Fruit fly (Drosophila melanogaster): ENCODE results near the gene awd.

awd gene

DNA sequence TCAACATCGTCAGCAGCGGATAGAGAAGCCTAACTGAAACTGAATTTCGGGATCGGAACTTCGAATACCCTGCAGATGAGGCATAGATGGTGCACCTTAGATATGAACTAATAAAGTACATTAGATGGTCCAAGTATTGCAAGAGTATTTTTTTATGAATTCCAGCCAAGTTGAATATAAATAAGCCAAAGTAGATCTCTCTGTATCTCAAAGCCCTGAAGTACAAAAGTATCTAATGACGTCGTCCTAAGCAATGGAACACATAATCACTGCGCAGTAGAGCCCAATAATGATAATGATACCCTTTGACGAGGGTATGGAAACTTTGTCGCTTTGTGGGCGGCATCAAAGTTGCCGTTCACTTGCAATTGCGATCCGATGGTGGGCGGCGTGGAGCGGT lies 36.1 kb downstream of the awd start:
- TF ChIP-seq Crg-1 (GFP tag; optimal IDR thresholded peaks at IDR 0.05) (no peak), CG11617 (GFP tag; optimal IDR thresholded peaks at IDR 0.05) (no peak), ovo (GFP tag; optimal IDR thresholded peaks at IDR 0.05) (no peak), CG7045 (GFP tag; optimal IDR thresholded peaks at IDR 0.05) (no peak), CG12768 (GFP tag; optimal IDR thresholded peaks at IDR 0.05) (no peak), kay (GFP tag; ENCODE audit: borderline replicate concordance) (no peak), CG5204 (GFP tag; optimal IDR thresholded peaks at IDR 0.05) (no peak), CG7101 (tag; optimal IDR thresholded peaks at IDR 0.05) (no peak), Mnt (GFP tag; optimal IDR thresholded peaks at IDR 0.05) (no peak)

DNA sequence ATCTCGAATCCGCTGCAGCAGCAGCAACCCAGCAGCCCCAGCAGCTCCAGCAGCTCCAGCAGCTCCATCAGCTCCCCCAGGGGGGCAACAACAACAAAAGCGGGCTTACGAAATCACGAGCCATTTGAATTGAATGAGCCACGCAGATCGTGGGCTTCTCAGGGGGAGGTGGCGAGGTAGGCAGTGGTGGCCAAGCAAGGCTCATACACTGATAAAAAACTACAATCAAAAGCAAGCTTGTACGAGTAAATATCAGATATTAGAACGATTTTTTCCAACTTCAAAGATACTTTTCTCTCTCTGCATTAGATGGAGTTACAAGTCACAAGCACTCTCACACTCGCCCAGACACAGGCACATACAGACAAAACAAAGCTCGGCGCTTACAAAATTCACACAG lies 36.7 kb downstream of the awd start:
- no peak for TF ChIP-seq Mnt (GFP tag; optimal IDR thresholded peaks at IDR 0.05)
- TF ChIP-seq Clk (GFP tag; optimal IDR thresholded peaks at IDR 0.05): no peak

DNA sequence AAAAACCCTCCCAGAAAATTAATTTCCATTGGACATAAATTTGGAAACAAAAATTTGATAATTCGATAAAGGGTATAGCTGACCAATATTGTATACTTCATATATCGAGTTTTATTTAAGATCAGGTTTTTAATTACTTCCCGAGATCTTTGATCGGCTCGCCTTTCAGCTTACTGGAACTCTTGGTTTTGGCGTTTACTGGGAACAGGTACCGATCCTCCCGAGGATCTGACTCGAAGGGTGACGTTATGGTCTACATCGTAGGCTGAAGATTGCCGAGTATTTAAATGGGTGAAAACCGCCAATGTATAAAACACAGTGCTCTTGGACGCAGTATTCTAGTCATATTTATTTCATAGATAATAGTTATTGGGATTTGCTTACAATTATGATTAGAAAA lies 37.6 kb downstream of the awd start, which contains the start of gene CG42693:
Gene CG42693 (minus strand): TSS at position 101 of the 400 bp plus-strand sequence.
- TF ChIP-seq CG11617 (GFP tag; optimal IDR thresholded peaks at IDR 0.05) (no peak), CG5204 (GFP tag; optimal IDR thresholded peaks at IDR 0.05) (no peak), Mnt (GFP tag; optimal IDR thresholded peaks at IDR 0.05) (no peak), bab1 (GFP tag; optimal IDR thresholded peaks at IDR 0.05) (no peak), kay (GFP tag; ENCODE audit: borderline replicate concordance) (no peak), ovo (GFP tag; optimal IDR thresholded peaks at IDR 0.05) (no peak), CG1620 (GFP tag; optimal IDR thresholded peaks at IDR 0.05) (no peak), CG12768 (GFP tag; optimal IDR thresholded peaks at IDR 0.05) (no peak), Clk (GFP tag; optimal IDR thresholded peaks at IDR 0.05) (no peak), cic (GFP tag; optimal IDR thresholded peaks at IDR 0.05) (no peak), Hr96 (GFP tag; optimal IDR thresholded peaks at IDR 0.05) (no peak), cnc (optimal IDR thresholded peaks at IDR 0.05) (no peak), CG7101 (tag; optimal IDR thresholded peaks at IDR 0.05) (no peak), pad (GFP tag; optimal IDR thresholded peaks at IDR 0.05) (no peak), CG7045 (GFP tag; optimal IDR thresholded peaks at IDR 0.05) (no peak)

DNA sequence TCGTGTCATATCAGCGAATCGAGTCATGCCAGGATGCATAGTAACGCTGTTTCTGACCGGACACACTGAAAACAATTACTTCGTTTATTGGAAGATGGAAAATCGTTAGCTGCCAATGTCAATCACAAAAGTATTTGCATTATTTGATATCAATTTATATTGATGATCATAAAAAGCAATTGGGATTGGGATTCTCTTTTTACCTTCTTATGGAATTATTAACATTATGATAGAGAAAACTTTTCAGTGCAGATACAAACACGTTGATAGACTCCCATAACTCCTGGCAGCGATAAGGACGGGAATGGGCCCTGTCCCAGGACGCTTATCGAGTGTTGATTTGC lies 39.0 kb downstream of the awd start:
- TF ChIP-seq toe (GFP tag; optimal IDR thresholded peaks at IDR 0.05): no peak
- no peak for TF ChIP-seq CG7045 (GFP tag; optimal IDR thresholded peaks at IDR 0.05)
- TF ChIP-seq cic (GFP tag; optimal IDR thresholded peaks at IDR 0.05): no peak
- TF ChIP-seq CG12768 (GFP tag; optimal IDR thresholded peaks at IDR 0.05): no peak
- TF ChIP-seq CG5204 (GFP tag; optimal IDR thresholded peaks at IDR 0.05): no peak
- TF ChIP-seq Mnt (GFP tag; optimal IDR thresholded peaks at IDR 0.05): no peak
- TF ChIP-seq Clk (GFP tag; optimal IDR thresholded peaks at IDR 0.05): no peak

DNA sequence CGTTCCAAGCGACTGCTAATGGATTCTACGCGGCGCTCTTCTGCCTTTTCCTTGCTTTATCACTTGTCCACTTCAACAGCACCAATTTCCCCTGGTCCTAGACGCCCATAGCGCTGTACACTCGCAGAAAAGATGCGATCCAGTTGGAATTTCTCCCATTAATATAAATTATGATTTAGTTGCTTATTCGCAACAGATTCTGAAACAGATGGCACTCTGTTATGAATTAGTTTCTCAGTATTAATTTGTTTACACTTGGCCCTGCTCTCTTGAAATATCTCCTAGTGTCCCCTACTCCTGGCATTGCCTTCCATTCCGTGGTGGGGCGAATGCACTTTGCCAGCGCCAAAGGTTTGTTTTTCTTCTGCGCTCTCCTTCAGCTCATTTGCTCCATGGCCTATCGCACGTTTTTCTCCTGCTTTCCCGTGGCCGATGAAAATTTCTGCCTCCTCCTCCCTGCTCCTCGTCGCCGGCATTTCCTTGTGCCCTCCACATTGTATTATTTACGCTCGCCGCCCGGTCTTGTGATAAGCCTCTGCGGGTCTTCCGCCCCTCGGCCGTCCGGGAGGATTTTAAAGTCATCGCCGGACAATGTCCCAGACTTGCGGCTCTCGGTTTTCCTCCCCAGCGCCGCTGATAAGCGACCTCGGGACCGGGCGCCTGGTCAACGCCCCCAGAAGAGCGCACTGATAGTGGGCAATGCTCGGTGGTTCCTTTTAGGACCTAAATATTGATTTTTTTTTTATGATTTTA lies 39.6 kb downstream of the awd start:
- TF ChIP-seq CG7045 (GFP tag; optimal IDR thresholded peaks at IDR 0.05) (no peak), tj (GFP tag; optimal IDR thresholded peaks at IDR 0.05) (no peak), toe (GFP tag; optimal IDR thresholded peaks at IDR 0.05) (no peak)

DNA sequence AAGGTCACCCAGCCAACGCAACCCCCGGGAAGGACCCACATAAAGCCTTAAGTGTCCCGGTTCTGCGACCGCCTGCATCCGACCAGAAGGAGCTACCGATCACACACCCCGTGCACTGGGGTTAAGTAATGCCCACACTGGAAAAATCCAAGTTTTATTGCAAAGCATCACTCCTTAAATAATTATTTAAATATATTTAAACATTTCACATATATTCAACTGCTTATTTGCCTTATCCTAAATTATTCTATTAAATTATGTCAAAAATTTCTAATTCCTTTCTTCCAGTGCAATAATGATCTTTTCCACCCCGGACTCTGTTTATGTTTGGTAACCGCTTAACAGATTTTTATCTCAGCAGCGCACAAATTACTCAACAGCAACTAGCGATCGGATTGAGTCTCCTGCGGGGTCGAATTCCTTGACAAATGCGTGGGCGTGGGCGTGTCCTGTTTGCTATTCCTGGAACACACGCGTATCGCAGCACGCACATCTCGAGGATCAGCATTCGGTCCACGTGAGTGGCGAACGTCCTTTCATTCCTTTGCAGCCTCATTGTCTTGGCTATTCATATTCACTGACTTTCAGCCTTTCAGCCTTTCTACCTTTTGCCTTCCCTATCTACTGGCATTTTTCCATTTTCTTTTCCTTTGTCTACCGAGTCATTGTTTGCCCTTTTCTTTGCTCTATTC lies 41.2 kb downstream of the awd start:
- no peak for TF ChIP-seq CG7045 (GFP tag; optimal IDR thresholded peaks at IDR 0.05)

DNA sequence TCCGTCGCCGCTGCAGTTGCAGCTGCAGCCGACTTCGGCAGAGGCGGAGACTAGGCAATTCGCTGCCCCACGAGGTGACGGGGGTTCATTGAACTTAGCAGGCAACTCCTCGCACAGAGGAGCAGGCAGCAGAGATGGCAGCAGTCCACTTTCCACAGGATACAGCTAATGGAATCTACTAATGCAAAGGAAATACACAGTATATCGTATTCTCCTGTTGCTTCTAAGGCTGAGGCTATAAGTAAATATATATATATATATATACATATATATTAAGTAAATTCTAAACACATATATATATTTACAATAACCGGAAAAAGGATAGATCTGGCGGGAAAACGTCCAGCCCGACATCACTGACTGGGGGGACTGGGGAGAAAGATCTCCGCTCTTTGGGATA lies 42.5 kb downstream of the awd start:
- TF ChIP-seq tj (GFP tag; optimal IDR thresholded peaks at IDR 0.05) (no peak), CG33017 (tag; optimal IDR thresholded peaks at IDR 0.05) (no peak), kay (GFP tag; ENCODE audit: borderline replicate concordance) (no peak), Crg-1 (GFP tag; optimal IDR thresholded peaks at IDR 0.05) (no peak), Clk (GFP tag; optimal IDR thresholded peaks at IDR 0.05) (no peak), CG1620 (GFP tag; optimal IDR thresholded peaks at IDR 0.05) (no peak), CG11617 (GFP tag; optimal IDR thresholded peaks at IDR 0.05) (no peak)

DNA sequence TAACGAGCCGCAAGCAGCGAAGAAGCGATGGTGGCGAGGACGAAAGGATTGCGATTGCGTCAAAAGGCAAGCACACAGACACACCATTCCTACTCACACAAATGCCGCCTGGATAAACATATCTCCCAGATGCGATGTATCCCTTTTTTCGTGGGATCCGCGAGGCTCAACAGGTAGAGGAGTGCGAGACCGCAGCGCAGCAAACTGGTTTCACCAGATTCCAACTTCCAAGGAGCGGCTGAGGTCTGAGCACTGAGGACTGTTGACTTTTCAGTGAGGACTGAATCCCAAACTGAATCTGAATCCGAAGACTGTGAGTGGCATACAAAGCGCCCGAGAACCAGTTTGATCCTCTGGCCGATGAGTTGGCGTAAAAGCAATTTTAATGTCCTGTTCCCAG lies 43.9 kb downstream of the awd start:
- TF ChIP-seq pad (GFP tag; optimal IDR thresholded peaks at IDR 0.05): no peak

DNA sequence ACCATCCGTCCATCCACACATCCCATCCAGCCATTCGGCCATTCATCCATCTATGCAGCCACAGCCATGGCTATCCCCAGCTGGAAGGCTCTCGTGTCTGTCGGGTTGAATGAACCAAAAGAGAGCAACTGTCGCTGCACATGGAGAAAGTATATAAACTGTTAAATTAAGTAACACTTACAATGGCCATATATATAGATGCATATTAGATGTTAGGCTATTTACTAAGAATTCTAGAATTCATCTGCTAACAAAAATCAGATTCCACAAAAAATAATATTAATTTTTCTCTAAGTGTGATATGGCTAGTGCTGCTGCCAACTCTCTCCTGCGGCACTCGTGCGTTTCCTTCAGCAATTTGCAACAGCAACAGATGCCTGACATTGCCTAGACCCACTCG lies 45.7 kb downstream of the awd start:
- TF ChIP-seq CG7101 (tag; optimal IDR thresholded peaks at IDR 0.05) (no peak), Hr96 (GFP tag; optimal IDR thresholded peaks at IDR 0.05) (no peak), pad (GFP tag; optimal IDR thresholded peaks at IDR 0.05) (no peak), kay (GFP tag; ENCODE audit: borderline replicate concordance) (no peak), toe (GFP tag; optimal IDR thresholded peaks at IDR 0.05) (no peak)

All from whole organism, adult.